Fruit fly (Drosophila melanogaster) whole organism, prepupa: ENCODE results near the gene pr.

Source experiments
- CG15336 ChIP-seq: fragments of 200-800 bp; sonication (Bioruptor generic); IDR thresholded peaks from 2 replicates; pipeline ENCODE4 v1.3.6; 2022; ENCODE audit warnings: missing biosample characterization, missing genetic modification characterization
- CG32006 ChIP-seq: fragments of 200-800 bp; sonication (Bioruptor generic); optimal IDR thresholded peaks from 3 replicates; lab custom pipeline; 2017; ENCODE audit warnings: missing biosample characterization, mild to moderate bottlenecking, missing genetic modification characterization
- CG6163 ChIP-seq: fragments of 200-800 bp; sonication (Bioruptor generic); IDR thresholded peaks from 3 replicates; pipeline ENCODE4 v1.3.6; 2022; ENCODE audit warnings: missing biosample characterization, missing genetic modification characterization
- CG6792 ChIP-seq: fragments of 200-800 bp; sonication (Bioruptor generic); optimal IDR thresholded peaks from 3 replicates; lab custom pipeline; 2016; ENCODE audit warnings: missing biosample characterization, missing genetic modification characterization
- CG6854 ChIP-seq: fragments of 200-800 bp; sonication (Bioruptor generic); optimal IDR thresholded peaks from 2 replicates; lab custom pipeline; 2017; ENCODE audit warnings: missing biosample characterization, mild to moderate bottlenecking, missing genetic modification characterization
- Lpt ChIP-seq: fragments of 200-800 bp; sonication (Bioruptor generic); optimal IDR thresholded peaks from 3 replicates; lab custom pipeline; 2016; ENCODE audit warnings: missing biosample characterization, missing genetic modification characterization
- dsx ChIP-seq: fragments of 200-800 bp; optimal IDR thresholded peaks from 3 replicates; lab custom pipeline; 2019; ENCODE audit warnings: missing biosample characterization, mild to moderate bottlenecking, missing genetic modification characterization, moderate library complexity; ENCODE audit not compliant: poor library complexity, severe bottlenecking
- lz ChIP-seq: fragments of 200-800 bp; sonication (Bioruptor generic); optimal IDR thresholded peaks from 3 replicates; lab custom pipeline; 2016; ENCODE audit warnings: missing biosample characterization, missing genetic modification characterization
- net ChIP-seq: fragments of 200-800 bp; sonication (Bioruptor generic); optimal IDR thresholded peaks from 3 replicates; lab custom pipeline; 2016; ENCODE audit warnings: missing biosample characterization, missing genetic modification characterization
- spab ChIP-seq: fragments of 200-800 bp; sonication (Bioruptor generic); optimal IDR thresholded peaks from 2 replicates; lab custom pipeline; 2017; ENCODE audit warnings: missing biosample characterization, mild to moderate bottlenecking, missing genetic modification characterization, missing genetic modification reagents

DNA sequence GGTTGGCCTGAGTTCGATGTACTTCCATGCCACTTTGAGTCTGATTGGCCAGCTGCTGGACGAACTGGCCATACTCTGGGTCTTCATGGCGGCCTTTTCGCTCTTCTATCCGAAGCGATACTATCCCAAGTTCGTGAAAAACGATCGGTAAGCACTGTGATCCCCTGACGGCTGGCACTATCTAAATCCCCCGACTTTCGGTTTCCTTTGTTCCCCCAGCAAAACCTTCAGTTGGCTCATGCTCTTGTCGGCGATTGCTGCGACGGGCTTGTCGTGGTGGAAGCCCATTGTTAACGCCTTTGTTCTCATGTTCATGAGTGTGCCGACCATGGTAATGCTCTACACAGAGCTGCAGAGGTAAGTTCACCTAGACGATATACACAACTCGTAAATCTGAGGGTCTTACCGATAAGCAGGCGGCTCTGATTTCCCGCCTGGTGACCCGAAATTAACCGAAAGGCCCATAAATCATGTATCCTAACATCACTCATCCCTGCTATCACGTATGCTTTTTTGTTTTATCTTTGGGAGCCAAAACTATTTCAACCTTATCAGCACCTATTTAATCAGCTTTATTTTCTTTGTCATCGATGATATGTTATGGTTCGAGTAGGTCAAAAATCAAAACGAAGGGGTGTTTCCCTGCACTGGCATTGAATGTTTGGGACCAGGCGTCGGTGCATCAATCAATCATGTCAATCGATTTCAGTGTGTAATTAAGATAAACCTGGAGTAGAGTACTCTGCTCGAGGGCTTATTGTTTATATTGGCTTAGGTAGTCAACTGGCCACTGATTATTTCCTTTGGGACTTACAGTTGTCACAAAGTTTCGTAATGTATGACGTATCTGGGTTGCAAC lies 5.9 kb downstream of the pr start:
- no peak for TF ChIP-seq Lpt (GFP tag; lab: Kevin White, UChicago)
- no peak for TF ChIP-seq CG15336
- no peak for TF ChIP-seq lz (GFP tag; lab: Kevin White, UChicago)
- no peak for TF ChIP-seq spab (GFP tag; lab: Kevin White, UChicago)
- TF ChIP-seq dsx (GFP tag; lab: Kevin White, UChicago), result no peak
- TF ChIP-seq CG32006 (GFP tag; lab: Kevin White, UChicago), result no peak
- TF ChIP-seq CG6163 (GFP tag; lab: Robert Waterston, UW), result no peak
- no peak for TF ChIP-seq CG6792
- no peak for TF ChIP-seq net (GFP tag; lab: Kevin White, UChicago)
- TF ChIP-seq CG6854 (GFP tag; lab: Kevin White, UChicago), result no peak
